Worm (Caenorhabditis elegans): ENCODE data around the gene nlp-23.

Gene nlp-23

DNA sequence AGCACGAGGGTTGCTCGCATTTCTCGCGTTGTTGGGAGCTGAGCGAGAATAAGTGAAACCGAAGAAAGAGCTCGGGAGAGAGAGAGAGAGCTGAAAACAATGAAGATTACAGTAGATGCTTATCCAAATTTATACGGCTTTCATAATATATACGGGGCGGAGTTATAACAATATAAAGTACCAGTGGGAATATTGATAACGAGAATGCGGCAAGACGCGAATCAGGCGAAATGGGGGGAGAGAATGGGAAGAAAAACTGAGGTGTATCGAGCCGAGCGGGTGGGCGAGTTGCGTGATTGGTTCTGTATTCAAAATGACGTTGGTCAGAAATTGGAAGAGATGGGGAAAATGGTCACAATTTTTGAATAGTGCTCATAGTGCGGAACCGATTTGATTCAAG lies 1.9 kb upstream of the nlp-23 start, which contains the start of gene nlp-2:
TSS of gene nlp-2 (minus strand) at position 101 of the 400 bp plus-strand sequence.
- TF ChIP-seq hlh-4 (tag; optimal IDR thresholded peaks at IDR 0.05) (no peak), F16B12.6 (tag; optimal IDR thresholded peaks at IDR 0.05) (no peak), swsn-7 (tag; optimal IDR thresholded peaks at IDR 0.05) (no peak), xbp-1 (tag; optimal IDR thresholded peaks at IDR 0.05) (no peak), ztf-4 (tag; optimal IDR thresholded peaks at IDR 0.05) (no peak), sptf-1 (tag; optimal IDR thresholded peaks at IDR 0.05) (no peak), nhr-71 (tag; optimal IDR thresholded peaks at IDR 0.05) (no peak), nhr-20 (tag; optimal IDR thresholded peaks at IDR 0.05) (no peak), rnt-1 (tag; optimal IDR thresholded peaks at IDR 0.05) (no peak), pag-3 (tag; optimal IDR thresholded peaks at IDR 0.05; ENCODE audit: borderline replicate concordance, insufficient read depth) (no peak), nhr-76 (tag; optimal IDR thresholded peaks at IDR 0.05) (no peak), pqm-1 (tag; optimal IDR thresholded peaks at IDR 0.05) (no peak), zip-4 (GFP tag; optimal IDR thresholded peaks at IDR 0.05) (no peak), snu-23 (GFP tag; optimal IDR thresholded peaks at IDR 0.05) (no peak), unc-62 (GFP tag; optimal IDR thresholded peaks at IDR 0.05) (no peak), mdl-1 (tag; optimal IDR thresholded peaks at IDR 0.05) (no peak), lin-15B (tag; optimal IDR thresholded peaks at IDR 0.05) (no peak)

DNA sequence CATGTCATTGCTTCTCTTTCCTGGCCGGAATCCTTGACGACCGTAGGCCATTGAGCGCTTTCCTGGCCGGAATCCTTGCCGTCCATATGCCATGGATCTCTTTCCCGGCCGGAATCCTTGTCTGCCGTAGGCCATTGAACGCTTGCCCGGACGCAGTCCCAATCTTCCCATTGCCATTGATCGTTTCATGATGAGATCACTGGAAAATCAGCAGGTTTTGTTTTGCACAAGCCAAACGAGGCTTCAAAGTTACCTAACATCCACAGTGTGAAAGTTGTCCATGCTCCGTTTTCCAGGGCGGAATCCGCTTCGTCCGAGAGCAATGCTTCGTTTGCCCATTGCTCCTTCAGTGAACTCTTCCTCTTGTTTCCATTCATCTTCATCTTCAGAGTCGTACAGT lies 1.3 kb upstream of the nlp-23 start:
- TF ChIP-seq lin-13 (GFP tag; optimal IDR thresholded peaks at IDR 0.05), result no peak
- TF ChIP-seq efl-1 (optimal IDR thresholded peaks at IDR 0.05), result no peak
- peak in 1 of 2 experiments; percentile 78 for TF ChIP-seq efl-1 (GFP tag; optimal IDR thresholded peaks at IDR 0.05 in 1 of 2)

DNA sequence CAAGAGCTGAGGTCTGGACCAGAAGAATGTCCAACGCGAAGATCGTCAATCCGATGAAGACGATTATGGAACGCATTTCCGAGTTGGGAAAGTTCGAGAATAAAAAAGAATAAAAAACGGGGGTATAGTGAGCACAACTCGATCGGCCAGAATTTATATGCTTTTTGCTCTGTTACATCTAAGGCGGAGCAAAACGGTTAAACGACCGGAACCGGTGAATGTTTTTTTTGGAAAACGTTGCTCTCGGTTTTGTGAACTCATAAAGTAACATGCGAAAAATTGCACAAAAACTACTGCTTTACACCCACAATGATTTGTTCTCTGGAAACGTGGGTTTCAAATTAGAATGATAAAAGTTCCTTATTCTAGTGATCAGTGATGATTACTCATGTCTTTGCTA lies 770 bp downstream of the nlp-23 start, which contains the start of gene nlp-22:
TSS of gene nlp-22 (minus strand) at position 101 of the 400 bp plus-strand sequence.
- TF ChIP-seq unc-30 (tag; optimal IDR thresholded peaks at IDR 0.05) (no peak), egl-13 (tag; optimal IDR thresholded peaks at IDR 0.05) (no peak), irx-1 (tag; optimal IDR thresholded peaks at IDR 0.05) (no peak), hlh-4 (tag; optimal IDR thresholded peaks at IDR 0.05) (no peak), alr-1 (tag; optimal IDR thresholded peaks at IDR 0.05; ENCODE audit: borderline replicate concordance) (no peak), nhr-12 (tag; optimal IDR thresholded peaks at IDR 0.05) (no peak), unc-86 (tag; optimal IDR thresholded peaks at IDR 0.05) (no peak)

DNA sequence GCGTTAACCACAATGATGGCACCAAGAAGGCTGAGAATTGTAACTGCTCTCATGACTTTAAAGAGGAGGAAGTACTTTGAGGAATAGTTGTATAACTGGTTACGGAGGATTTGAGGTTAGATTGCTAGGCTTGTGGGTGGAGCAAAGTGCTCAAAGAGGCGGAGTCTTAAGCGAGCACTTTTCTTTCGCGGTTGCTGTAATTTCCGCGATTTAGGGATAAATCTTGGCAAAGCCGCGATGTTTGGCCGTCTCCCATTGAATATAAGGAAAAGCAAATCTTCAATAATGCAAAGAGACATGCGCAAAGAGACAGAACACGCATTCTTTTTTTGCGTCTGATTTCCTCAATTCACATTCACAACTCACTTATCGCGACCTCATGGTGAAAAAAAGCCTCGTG lies 4.5 kb downstream of the nlp-23 start, which contains the start of gene nlp-45:
TSS of gene nlp-45 (minus strand) at position 101 of the 400 bp plus-strand sequence.
- TF ChIP-seq lin-35 (GFP tag; optimal IDR thresholded peaks at IDR 0.05), result no peak
- no peak for TF ChIP-seq pax-3 (tag; optimal IDR thresholded peaks at IDR 0.05)
- no peak for TF ChIP-seq aha-1 (tag; optimal IDR thresholded peaks at IDR 0.05)
- TF ChIP-seq nhr-237 (tag; optimal IDR thresholded peaks at IDR 0.05), result no peak
- TF ChIP-seq snu-23 (GFP tag; optimal IDR thresholded peaks at IDR 0.05), result no peak
- TF ChIP-seq snpc-4 (tag; optimal IDR thresholded peaks at IDR 0.05), result no peak
- no peak for TF ChIP-seq unc-86 (tag; optimal IDR thresholded peaks at IDR 0.05)
- TF ChIP-seq grh-1 (GFP tag; IDR thresholded peaks at IDR 0.05), result no peak

DNA sequence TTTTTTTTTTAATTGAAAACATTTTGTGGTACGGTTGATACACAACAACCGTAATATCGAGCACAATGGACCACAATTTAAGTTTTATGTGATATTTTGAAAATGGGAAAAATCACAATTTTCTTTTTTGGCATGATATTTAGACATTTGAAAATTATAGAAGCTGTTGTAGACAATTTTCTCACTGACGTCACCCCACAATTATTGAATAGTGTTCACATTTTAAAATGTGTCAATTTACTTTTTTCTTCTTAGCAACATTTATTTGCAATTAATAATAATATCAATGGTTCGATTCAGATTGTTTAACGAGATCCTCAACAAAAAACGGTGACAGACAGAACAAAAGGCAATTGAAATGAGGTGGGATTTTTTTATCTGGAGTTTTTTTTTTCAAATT lies 7.4 kb downstream of the nlp-23 start, which contains the start of gene T01B6.1:
TSS of gene T01B6.1 (plus strand) at position 301 of the 400 bp plus-strand sequence.
- TF ChIP-seq sptf-1 (tag; optimal IDR thresholded peaks at IDR 0.05), result no peak
- TF ChIP-seq lin-14 (GFP tag; optimal IDR thresholded peaks at IDR 0.05), result no peak
- no peak for TF ChIP-seq mdl-1 (tag; optimal IDR thresholded peaks at IDR 0.05)
- no peak for TF ChIP-seq nhr-90 (tag; optimal IDR thresholded peaks at IDR 0.05; ENCODE audit: poor library complexity)
- no peak for TF ChIP-seq egl-27 (tag; optimal IDR thresholded peaks at IDR 0.05)
- no peak for TF ChIP-seq C16A3.4 (tag; optimal IDR thresholded peaks at IDR 0.05)
- no peak for TF ChIP-seq tlp-1 (tag; optimal IDR thresholded peaks at IDR 0.05)
- TF ChIP-seq sup-37 (GFP tag; optimal IDR thresholded peaks at IDR 0.05), result no peak
- TF ChIP-seq rnt-1 (tag; optimal IDR thresholded peaks at IDR 0.05), result no peak
- TF ChIP-seq fkh-8 (tag; optimal IDR thresholded peaks at IDR 0.05), result no peak
- no peak for TF ChIP-seq nhr-71 (tag; optimal IDR thresholded peaks at IDR 0.05)
- no peak for TF ChIP-seq unc-98 (GFP tag; IDR thresholded peaks at IDR 0.05)
- no peak for TF ChIP-seq vab-15 (tag; optimal IDR thresholded peaks at IDR 0.05)
- no peak for TF ChIP-seq aly-2 (tag; optimal IDR thresholded peaks at IDR 0.05)
- no peak for TF ChIP-seq zip-4 (GFP tag; optimal IDR thresholded peaks at IDR 0.05)

All from whole organism, L1 larva.